Fruit fly (Drosophila melanogaster) whole organism, embryonic: ENCODE measurements around the gene CG10638.

Source experiments
- Bdp1 ChIP-seq: fragments of 200-800 bp; sonication (Bioruptor generic); optimal IDR thresholded peaks from 3 replicates; lab custom pipeline; 2016; ENCODE audit warnings: missing biosample characterization, missing genetic modification characterization
- CG10267 ChIP-seq: fragments of 200-800 bp; sonication (Bioruptor generic); optimal IDR thresholded peaks from 2 replicates; lab custom pipeline; 2018; ENCODE audit warnings: missing biosample characterization, mild to moderate bottlenecking, missing genetic modification characterization, moderate library complexity
- CG10543 ChIP-seq: fragments of 200-800 bp; sonication (Bioruptor generic); optimal IDR thresholded peaks from 3 replicates; lab custom pipeline; 2017; ENCODE audit warnings: missing biosample characterization, mild to moderate bottlenecking, missing genetic modification characterization, moderate library complexity
- CG11723 ChIP-seq: fragments of 200-800 bp; sonication (Bioruptor generic); optimal IDR thresholded peaks from 2 replicates; lab custom pipeline; 2017; ENCODE audit warnings: missing biosample characterization, mild to moderate bottlenecking, missing genetic modification characterization
- CG13287 ChIP-seq: fragments of 200-800 bp; sonication (Bioruptor generic); IDR thresholded peaks from 2 replicates; pipeline ENCODE4 v1.3.6; 2022; ENCODE audit warnings: missing biosample characterization, missing genetic modification characterization; ENCODE audit not compliant: partially characterized antibody
- CG13424 ChIP-seq: fragments of 200-800 bp; sonication (Bioruptor generic); optimal IDR thresholded peaks from 2 replicates; lab custom pipeline; 2019; ENCODE audit warnings: missing biosample characterization, mild to moderate bottlenecking, missing genetic modification characterization, moderate library complexity
- CG14965 ChIP-seq: fragments of 200-800 bp; sonication (Bioruptor generic); optimal IDR thresholded peaks from 2 replicates; lab custom pipeline; 2016; ENCODE audit warnings: missing biosample characterization, missing genetic modification characterization, borderline replicate concordance
- CG15696 ChIP-seq: fragments of 200-800 bp; sonication (Bioruptor generic); optimal IDR thresholded peaks from 2 replicates; lab custom pipeline; 2019; ENCODE audit warnings: missing biosample characterization, mild to moderate bottlenecking, missing genetic modification characterization, moderate library complexity
- CG1647 ChIP-seq: fragments of 200-800 bp; sonication (Bioruptor generic); optimal IDR thresholded peaks from 3 replicates; lab custom pipeline; 2016; ENCODE audit warnings: missing biosample characterization, missing genetic modification characterization
- CG17186 ChIP-seq: fragments of 200-800 bp; sonication (Bioruptor generic); optimal IDR thresholded peaks from 3 replicates; lab custom pipeline; 2017; ENCODE audit warnings: missing biosample characterization, missing genetic modification reagents, missing genetic modification characterization
- CG17829 ChIP-seq: fragments of 200-800 bp; optimal IDR thresholded peaks from 2 replicates; lab custom pipeline; 2019; ENCODE audit warnings: missing biosample characterization, mild to moderate bottlenecking, missing genetic modification characterization, moderate library complexity
- CG3995 ChIP-seq: fragments of 200-800 bp; sonication (Bioruptor generic); optimal IDR thresholded peaks from 3 replicates; lab custom pipeline; 2016; ENCODE audit warnings: missing biosample characterization, missing genetic modification characterization
- CG4282 ChIP-seq: fragments of 200-800 bp; sonication (Bioruptor generic); optimal IDR thresholded peaks from 2 replicates; lab custom pipeline; 2016; ENCODE audit warnings: missing biosample characterization, missing genetic modification characterization
- CG4328 ChIP-seq: fragments of 200-800 bp; sonication (Bioruptor generic); optimal IDR thresholded peaks from 3 replicates; lab custom pipeline; 2017; ENCODE audit warnings: missing biosample characterization, missing genetic modification reagents, missing genetic modification characterization
- CG4707 ChIP-seq: fragments of 200-800 bp; sonication (Bioruptor generic); optimal IDR thresholded peaks from 2 replicates; lab custom pipeline; 2018; ENCODE audit warnings: missing biosample characterization, mild to moderate bottlenecking, missing genetic modification characterization, moderate library complexity
- CG4730 ChIP-seq: fragments of 200-800 bp; sonication (Bioruptor generic); IDR thresholded peaks from 2 replicates; pipeline ENCODE4 v1.3.6; 2022; ENCODE audit warnings: missing biosample characterization, missing genetic modification characterization
- CG4820 ChIP-seq: fragments of 200-800 bp; sonication (Bioruptor generic); optimal IDR thresholded peaks from 3 replicates; lab custom pipeline; 2016; ENCODE audit warnings: missing biosample characterization, missing genetic modification characterization
- CG5953 ChIP-seq: fragments of 200-800 bp; sonication (Bioruptor generic); IDR thresholded peaks from 2 replicates; pipeline ENCODE4 v1.3.6; 2022; ENCODE audit warnings: missing biosample characterization, missing genetic modification characterization
- CG6175 ChIP-seq: fragments of 200-800 bp; sonication (Bioruptor generic); IDR thresholded peaks from 3 replicates; pipeline ENCODE4 v1.3.6; 2022; ENCODE audit warnings: missing biosample characterization, missing genetic modification characterization
- CG8089 ChIP-seq: fragments of 200-800 bp; sonication (Bioruptor generic); optimal IDR thresholded peaks from 3 replicates; lab custom pipeline; 2016; ENCODE audit warnings: missing biosample characterization, missing genetic modification characterization
- CG8281 ChIP-seq: fragments of 200-800 bp; sonication (Bioruptor generic); optimal IDR thresholded peaks from 2 replicates; lab custom pipeline; 2018; ENCODE audit warnings: missing biosample characterization, mild to moderate bottlenecking, missing genetic modification characterization, moderate library complexity
- CG8388 ChIP-seq: fragments of 200-800 bp; sonication (Bioruptor generic); optimal IDR thresholded peaks from 2 replicates; lab custom pipeline; 2019; ENCODE audit warnings: missing biosample characterization, mild to moderate bottlenecking, missing genetic modification characterization, moderate library complexity
- CG9609 ChIP-seq: fragments of 200-800 bp; sonication (Bioruptor generic); optimal IDR thresholded peaks from 3 replicates; lab custom pipeline; 2016; ENCODE audit warnings: missing biosample characterization, missing genetic modification characterization
- CrebB ChIP-seq: fragments of 200-800 bp; sonication (Bioruptor generic); optimal IDR thresholded peaks from 3 replicates; lab custom pipeline; 2018; ENCODE audit warnings: missing biosample characterization, mild to moderate bottlenecking, missing genetic modification characterization
- D ChIP-seq, 2 experiments: fragments of 200-800 bp in 1 of 2; fragments of >200 bp in 1 of 2; sonication (Bioruptor generic) in 1 of 2; optimal IDR thresholded peaks; 2 replicates in 1 of 2; 3 replicates in 1 of 2; lab custom pipeline; 2017; ENCODE audit warnings: mild to moderate bottlenecking in 1 of 2, missing biosample characterization in 1 of 2, missing genetic modification characterization in 1 of 2, missing genetic modification reagents in 1 of 2
- Dad ChIP-seq: fragments of 200-800 bp; sonication (Bioruptor generic); optimal IDR thresholded peaks from 3 replicates; lab custom pipeline; 2016; ENCODE audit warnings: missing biosample characterization, missing genetic modification characterization
- Dbx ChIP-seq: fragments of 200-800 bp; sonication (Bioruptor generic); IDR thresholded peaks from 3 replicates; pipeline ENCODE4 v1.3.6; 2022; ENCODE audit warnings: missing biosample characterization, missing genetic modification characterization
- Deaf1 ChIP-seq: fragments of 200-800 bp; optimal IDR thresholded peaks from 3 replicates; lab custom pipeline; 2019; ENCODE audit warnings: missing biosample characterization, mild to moderate bottlenecking, missing genetic modification characterization, moderate library complexity
- Dp ChIP-seq: fragments of 200-800 bp; sonication (Bioruptor generic); optimal IDR thresholded peaks from 2 replicates; lab custom pipeline; 2018; ENCODE audit warnings: missing biosample characterization, mild to moderate bottlenecking, missing genetic modification characterization, moderate library complexity
- Fer1 ChIP-seq: fragments of 200-800 bp; sonication (Bioruptor generic); optimal IDR thresholded peaks from 2 replicates; lab custom pipeline; 2017; ENCODE audit warnings: missing biosample characterization, mild to moderate bottlenecking, missing genetic modification characterization
- HmgZ ChIP-seq: fragments of 200-800 bp; sonication (Bioruptor generic); optimal IDR thresholded peaks from 2 replicates; lab custom pipeline; 2018; ENCODE audit warnings: missing biosample characterization, mild to moderate bottlenecking, missing genetic modification characterization
- MESR4 ChIP-seq: fragments of 200-800 bp; sonication (Bioruptor generic); optimal IDR thresholded peaks from 2 replicates; lab custom pipeline; 2018; ENCODE audit warnings: missing biosample characterization, mild to moderate bottlenecking, missing genetic modification characterization, moderate library complexity
- NC2α ChIP-seq: fragments of 200-800 bp; sonication (Bioruptor generic); optimal IDR thresholded peaks from 2 replicates; lab custom pipeline; 2016; ENCODE audit warnings: missing biosample characterization, missing genetic modification characterization
- Nf-YA ChIP-seq: fragments of 200-800 bp; sonication (Bioruptor generic); IDR thresholded peaks from 2 replicates; pipeline ENCODE4 v1.3.6; 2022; ENCODE audit warnings: missing biosample characterization, missing genetic modification characterization
- croc ChIP-seq: fragments of 200-800 bp; sonication (Bioruptor generic); conservative IDR thresholded peaks from 3 replicates; pipeline ENCODE4 v1.3.6; 2022; ENCODE audit warnings: missing biosample characterization, missing genetic modification characterization
- crol ChIP-seq: fragments of 200-800 bp; sonication (Bioruptor generic); IDR thresholded peaks from 2 replicates; pipeline ENCODE4 v1.3.6; 2022; ENCODE audit warnings: missing biosample characterization, missing genetic modification characterization
- disco-r ChIP-seq: fragments of 200-800 bp; sonication (Bioruptor generic); optimal IDR thresholded peaks from 2 replicates; lab custom pipeline; 2016; ENCODE audit warnings: missing biosample characterization, missing genetic modification characterization
- fd96Cb ChIP-seq: fragments of 200-800 bp; sonication (Bioruptor generic); optimal IDR thresholded peaks from 2 replicates; lab custom pipeline; 2018; ENCODE audit warnings: missing biosample characterization, mild to moderate bottlenecking, missing genetic modification characterization, moderate library complexity
- ind ChIP-seq: fragments of 200-800 bp; sonication (Bioruptor generic); optimal IDR thresholded peaks from 3 replicates; lab custom pipeline; 2016; ENCODE audit warnings: missing biosample characterization, missing genetic modification characterization
- knrl ChIP-seq: fragments of 200-800 bp; sonication (Bioruptor generic); IDR thresholded peaks from 3 replicates; pipeline ENCODE4 v1.3.6; 2022; ENCODE audit warnings: missing biosample characterization, missing genetic modification characterization; ENCODE audit not compliant: partially characterized antibody
- nerfin-1 ChIP-seq: fragments of 200-800 bp; sonication (Bioruptor generic); optimal IDR thresholded peaks from 3 replicates; lab custom pipeline; 2019; ENCODE audit warnings: missing biosample characterization, mild to moderate bottlenecking, missing genetic modification characterization, moderate library complexity
- sim ChIP-seq: fragments of 200-800 bp; sonication (Bioruptor generic); IDR thresholded peaks from 2 replicates; pipeline ENCODE4 v1.3.6; 2022; ENCODE audit warnings: missing biosample characterization, missing genetic modification characterization
- sna ChIP-seq: fragments of 200-800 bp; sonication (Bioruptor generic); IDR thresholded peaks from 2 replicates; pipeline ENCODE4 v1.3.6; 2022; ENCODE audit warnings: missing biosample characterization, missing genetic modification characterization; ENCODE audit not compliant: partially characterized antibody
- tll ChIP-seq, 2 experiments: fragments of 200-800 bp in 1 of 2; fragments of >200 bp in 1 of 2; sonication (Bioruptor generic) in 1 of 2; optimal IDR thresholded peaks; 2 replicates each; lab custom pipeline; 2017 to 2019; ENCODE audit warnings: missing biosample characterization in 2 of 2, missing genetic modification characterization in 2 of 2, mild to moderate bottlenecking in 1 of 2, moderate library complexity in 1 of 2
- z ChIP-seq: fragments of 200-800 bp; sonication (Bioruptor generic); IDR thresholded peaks from 3 replicates; pipeline ENCODE4 v1.3.6; 2022; ENCODE audit warnings: missing biosample characterization, missing genetic modification characterization
- zen2 ChIP-seq: fragments of 200-800 bp; sonication (Bioruptor generic); IDR thresholded peaks from 3 replicates; pipeline ENCODE4 v1.3.6; 2022; ENCODE audit warnings: missing biosample characterization, missing genetic modification characterization; ENCODE audit not compliant: partially characterized antibody

Gene CG10638

DNA sequence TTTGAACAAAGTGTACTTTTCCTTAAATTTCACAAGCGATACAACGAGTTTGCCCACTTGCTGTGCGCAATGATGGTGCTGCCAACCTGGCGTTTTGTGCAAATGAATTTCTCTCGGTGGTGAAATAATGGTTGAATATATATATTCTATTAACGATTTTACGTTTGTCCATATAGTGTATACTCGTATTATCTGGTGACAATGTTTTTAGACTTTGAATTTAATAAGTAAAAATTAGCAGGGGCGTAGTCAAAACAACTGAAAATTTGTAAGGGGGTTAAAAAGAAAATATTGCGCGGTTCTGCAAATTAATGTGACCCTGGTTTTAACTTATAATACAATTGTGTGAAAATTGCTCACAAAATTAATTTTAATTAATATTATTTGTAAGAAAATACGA is 22.8 kb upstream of the CG10638 start, which contains the start of the genes ver and Gcn5 (continued):
- TF ChIP-seq fd96Cb (tag; lab: Kevin White, UChicago), result peak; percentile 91
- no peak for TF ChIP-seq sna (GFP tag; lab: Robert Waterston, UW)
- 0 out of 2 replicates have a peak, but pooled peaks have one; percentile 18 for TF ChIP-seq crol
- peak; percentile 76 for TF ChIP-seq sim (GFP tag; lab: Robert Waterston, UW)
- peak; percentile 70 for TF ChIP-seq CG8089
- peak; percentile 82 for TF ChIP-seq nerfin-1
- TF ChIP-seq CG17829 (tag; lab: Kevin White, UChicago), result peak; percentile 91
- TF ChIP-seq CG4328 (GFP tag; lab: Kevin White, UChicago), result peak; percentile 74
- peak; percentile 44; the same call in 1 of the 2 replicates for TF ChIP-seq CG13287
- no peak for TF ChIP-seq CG14965 (GFP tag; lab: Kevin White, UChicago)
- peak; percentile 78 for TF ChIP-seq Bdp1 (GFP tag; lab: Kevin White, UChicago)
- TF ChIP-seq Dbx (GFP tag; lab: Robert Waterston, UW), result peak; percentile 94
- TF ChIP-seq CG15696, result peak; percentile 84
- TF ChIP-seq Nf-YA (GFP tag; lab: Robert Waterston, UW), result peak; percentile 86
- peak; percentile 36 for TF ChIP-seq NC2α (GFP tag; lab: Kevin White, UChicago)
- peak; percentile 85 for TF ChIP-seq CG11723 (GFP tag; lab: Kevin White, UChicago)
- peak; percentile 81 for TF ChIP-seq CG10543 (GFP tag; lab: Kevin White, UChicago)
- peak; percentile 90 for TF ChIP-seq ind (GFP tag; lab: Kevin White, UChicago)
- TF ChIP-seq CG4820 (GFP tag; lab: Kevin White, UChicago), result peak; percentile 86
- TF ChIP-seq CG4282 (GFP tag; lab: Kevin White, UChicago), result peak; percentile 10
- peak; percentile 67 for TF ChIP-seq Deaf1 (tag; lab: Kevin White, UChicago)
- peak; percentile 35 for TF ChIP-seq disco-r (GFP tag; lab: Kevin White, UChicago)
- TF ChIP-seq croc (GFP tag; lab: Robert Waterston, UW), result peak; percentile 70
- peak; percentile 78 for TF ChIP-seq CG6175
- peak; percentile 58 for TF ChIP-seq Dp (GFP tag; lab: Kevin White, UChicago)
- TF ChIP-seq MESR4 (GFP tag; lab: Kevin White, UChicago), result peak; percentile 89
- TF ChIP-seq zen2, result no peak
- TF ChIP-seq Dad (GFP tag; lab: Kevin White, UChicago), result peak; percentile 81
- peak; percentile 89 for TF ChIP-seq Fer1 (GFP tag; lab: Kevin White, UChicago)
- TF ChIP-seq CG17186 (GFP tag; lab: Kevin White, UChicago), result peak; percentile 78
- TF ChIP-seq CG13424 (tag; lab: Kevin White, UChicago), result peak; percentile 92
- TF ChIP-seq D (optimal IDR thresholded peaks at IDR 0.05; lab: Kevin White, UChicago), result no peak
- peak; percentile 84 for TF ChIP-seq D (GFP tag; optimal IDR thresholded peaks at IDR 0.05; lab: Kevin White, UChicago)
- TF ChIP-seq tll (GFP tag; optimal IDR thresholded peaks at IDR 0.05; lab: Kevin White, UChicago), result peak in 1 of 2 experiments; percentile 27
- TF ChIP-seq CG4707, result peak; percentile 65
- peak; percentile 63; the same call in 1 of the 3 replicates for TF ChIP-seq z (GFP tag; lab: Robert Waterston, UW)
- peak; percentile 91 for TF ChIP-seq CG4730
- peak; percentile 80 for TF ChIP-seq CG9609 (GFP tag; lab: Kevin White, UChicago)
- TF ChIP-seq knrl, result no peak
- TF ChIP-seq CG10267, result peak; percentile 88
- TF ChIP-seq CG3995, result peak; percentile 66
- peak; percentile 86 for TF ChIP-seq CG1647
- TF ChIP-seq CG8388 (GFP tag; lab: Kevin White, UChicago), result peak; percentile 79
- peak; percentile 88 for TF ChIP-seq CG5953 (GFP tag; lab: Robert Waterston, UW)
- TF ChIP-seq CrebB (tag; lab: Kevin White, UChicago), result peak; percentile 71
- peak; percentile 93 for TF ChIP-seq HmgZ (tag; lab: Kevin White, UChicago)
- peak; percentile 74 for TF ChIP-seq CG8281 (tag; lab: Kevin White, UChicago)
